Fruit fly (Drosophila melanogaster) whole organism: ENCODE results near the gene CG10096.

Experiments used
- CG8478 ChIP-seq: fragments of >200 bp; optimal IDR thresholded peaks from 2 replicates; lab custom pipeline; 2018; ENCODE audit warnings: inconsistent platforms
- Dll ChIP-seq: fragments of >200 bp; optimal IDR thresholded peaks from 2 replicates; lab custom pipeline; 2017
- EcR ChIP-seq, 2 experiments: fragments of >200 bp; optimal IDR thresholded peaks; 2 replicates each; lab custom pipeline; 2017; ENCODE audit warnings: missing biosample characterization in 2 of 2, missing genetic modification characterization in 2 of 2, missing genetic modification reagents in 2 of 2
- pan ChIP-seq: fragments of >200 bp; optimal IDR thresholded peaks from 2 replicates; lab custom pipeline; 2017
- psq ChIP-seq: fragments of >200 bp; optimal IDR thresholded peaks from 2 replicates; lab custom pipeline; 2017
- usp ChIP-seq: fragments of >200 bp; optimal IDR thresholded peaks from 2 replicates; lab custom pipeline; 2017; ENCODE audit warnings: missing biosample characterization, missing genetic modification characterization, mixed read lengths

- TF ChIP-seq EcR (GFP tag; optimal IDR thresholded peaks at IDR 0.05; lab: Kevin White, UChicago) (no peak), Dll (lab: Kevin White, UChicago) (no peak), CG8478 (lab: Kevin White, UChicago) (no peak), usp (GFP tag; lab: Kevin White, UChicago) (no peak), pan (no peak), psq (lab: Kevin White, UChicago) (no peak)
Observed at dm6 chr3R:12379249-12379648, 16.5 kb downstream of the CG10096 start.
